Worm (Caenorhabditis elegans): ENCODE data around the gene nhr-112.
A peak's percentile ranks its signal among the peaks of the same experiment; 100 is the strongest.

The nhr-112 gene

ce11 chrV:16723744-16724143, at the start of gene nhr-112:
TSS of gene nhr-112 (minus strand) at chrV:16723844.
- TF ChIP-seq R02D3.7 (tag; optimal IDR thresholded peaks at IDR 0.05) (no peak), unc-39 (tag; optimal IDR thresholded peaks at IDR 0.05) (no peak), elt-1 (tag; optimal IDR thresholded peaks at IDR 0.05) (no peak), gmeb-1 (tag; optimal IDR thresholded peaks at IDR 0.05) (no peak), unc-55 (GFP tag; optimal IDR thresholded peaks at IDR 0.05) (no peak), crh-2 (tag; optimal IDR thresholded peaks at IDR 0.05) (no peak), sem-4 (tag; optimal IDR thresholded peaks at IDR 0.05) (no peak), unc-62 (GFP tag; optimal IDR thresholded peaks at IDR 0.05) (no peak), skn-1 (tag; optimal IDR thresholded peaks at IDR 0.05) (no peak), mdl-1 (tag; optimal IDR thresholded peaks at IDR 0.05) (no peak), elt-3 (tag; optimal IDR thresholded peaks at IDR 0.05) (no peak), nhr-77 (tag; optimal IDR thresholded peaks at IDR 0.05) (no peak), ceh-82 (tag; optimal IDR thresholded peaks at IDR 0.05) (no peak), alr-1 (tag; optimal IDR thresholded peaks at IDR 0.05) (no peak), nhr-237 (tag; optimal IDR thresholded peaks at IDR 0.05) (no peak), nhr-25 (tag; optimal IDR thresholded peaks at IDR 0.05) (no peak)

DNA sequence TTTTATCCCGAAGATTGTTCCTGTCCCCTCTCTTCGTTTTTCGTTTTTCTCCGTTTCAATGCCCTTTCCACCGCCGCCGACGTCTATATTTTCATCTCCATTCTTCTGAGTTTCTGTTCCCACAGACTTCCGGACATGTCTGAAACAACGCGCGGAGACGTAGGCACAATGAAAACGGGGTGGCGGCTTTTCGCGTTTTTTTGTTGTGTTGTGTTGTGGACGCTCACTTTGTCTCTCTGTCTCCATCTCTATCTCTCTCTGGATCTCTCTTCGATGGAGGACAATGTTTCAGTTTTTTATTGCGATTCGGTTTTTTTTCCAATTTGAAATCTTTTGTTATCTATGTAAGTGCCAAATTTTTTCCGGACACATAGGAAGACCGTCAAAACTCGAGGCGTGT, 36.3 kb upstream of the nhr-112 start:
- TF ChIP-seq dmd-4 (tag; optimal IDR thresholded peaks at IDR 0.05) (no peak), unc-55 (GFP tag; optimal IDR thresholded peaks at IDR 0.05) (peak; percentile 65), crh-2 (tag; optimal IDR thresholded peaks at IDR 0.05) (no peak), zag-1 (tag; optimal IDR thresholded peaks at IDR 0.05) (no peak), ceh-82 (tag; optimal IDR thresholded peaks at IDR 0.05) (no peak)

- TF ChIP-seq crh-2 (tag; optimal IDR thresholded peaks at IDR 0.05) (no peak), lin-11 (tag; optimal IDR thresholded peaks at IDR 0.05) (no peak), lsy-2 (tag; optimal IDR thresholded peaks at IDR 0.05) (no peak), skn-1 (tag; optimal IDR thresholded peaks at IDR 0.05) (no peak), ceh-82 (tag; optimal IDR thresholded peaks at IDR 0.05) (no peak), nhr-21 (tag; optimal IDR thresholded peaks at IDR 0.05) (no peak), R02D3.7 (tag; optimal IDR thresholded peaks at IDR 0.05) (no peak), unc-62 (GFP tag; optimal IDR thresholded peaks at IDR 0.05) (no peak), elt-3 (tag; optimal IDR thresholded peaks at IDR 0.05) (no peak), elt-1 (tag; optimal IDR thresholded peaks at IDR 0.05) (no peak), nhr-12 (tag; optimal IDR thresholded peaks at IDR 0.05) (no peak), ztf-11 (tag; optimal IDR thresholded peaks at IDR 0.05) (no peak), nhr-25 (tag; optimal IDR thresholded peaks at IDR 0.05) (no peak)
Measured at ce11 chrV:16756166-16756565, 32.5 kb upstream of the nhr-112 start.

ce11 chrV:16752089-16753030, 28.7 kb upstream of the nhr-112 start:
- TF ChIP-seq sem-4 (tag; optimal IDR thresholded peaks at IDR 0.05), result no peak
- TF ChIP-seq zag-1 (tag; optimal IDR thresholded peaks at IDR 0.05), result no peak
- TF ChIP-seq lsy-2 (tag; optimal IDR thresholded peaks at IDR 0.05), result no peak
- no peak for TF ChIP-seq lin-13 (GFP tag; optimal IDR thresholded peaks at IDR 0.05)
- no peak for TF ChIP-seq blmp-1 (tag; optimal IDR thresholded peaks at IDR 0.05; ENCODE audit: insufficient read depth)
- no peak for TF ChIP-seq sma-9 (GFP tag; optimal IDR thresholded peaks at IDR 0.05)
- no peak for TF ChIP-seq sma-9 (tag; optimal IDR thresholded peaks at IDR 0.05)
- no peak for TF ChIP-seq crh-2 (tag; optimal IDR thresholded peaks at IDR 0.05)
- no peak for TF ChIP-seq nhr-237 (tag; optimal IDR thresholded peaks at IDR 0.05)
- no peak for TF ChIP-seq nhr-12 (tag; optimal IDR thresholded peaks at IDR 0.05)
- no peak for TF ChIP-seq nhr-6 (tag; optimal IDR thresholded peaks at IDR 0.05)
- peak; percentile 8 for TF ChIP-seq C34F6.9 (tag; optimal IDR thresholded peaks at IDR 0.05)
- peak; percentile 77 for TF ChIP-seq unc-55 (GFP tag; optimal IDR thresholded peaks at IDR 0.05)
- no peak for TF ChIP-seq mab-5 (tag; optimal IDR thresholded peaks at IDR 0.05)
- no peak for TF ChIP-seq alr-1 (tag; optimal IDR thresholded peaks at IDR 0.05)
- no peak for TF ChIP-seq ama-1 (optimal IDR thresholded peaks at IDR 0.05)
- TF ChIP-seq unc-62 (GFP tag; optimal IDR thresholded peaks at IDR 0.05), result no peak
- TF ChIP-seq elt-3 (tag; optimal IDR thresholded peaks at IDR 0.05), result no peak
- TF ChIP-seq nhr-129 (tag; optimal IDR thresholded peaks at IDR 0.05), result peak; percentile 26
- no peak for TF ChIP-seq egl-27 (tag; optimal IDR thresholded peaks at IDR 0.05)
- TF ChIP-seq ZK546.5 (tag; optimal IDR thresholded peaks at IDR 0.05), result no peak
- no peak for TF ChIP-seq ztf-4 (tag; optimal IDR thresholded peaks at IDR 0.05)

Data from whole organism, L2 larva.